Fruit fly (Drosophila melanogaster) whole organism, pupa: ENCODE data around the gene lectin-29Ca.

Experiments
- CG10348 ChIP-seq: fragments of 200-800 bp; sonication (Bioruptor generic); IDR thresholded peaks from 2 replicates; pipeline ENCODE4 v1.3.6; 2022; ENCODE audit warnings: missing biosample characterization, missing genetic modification characterization
- CG12605 ChIP-seq: fragments of 200-800 bp; sonication (Bioruptor generic); IDR thresholded peaks from 2 replicates; pipeline ENCODE4 v1.3.6; 2022; ENCODE audit warnings: missing biosample characterization, missing genetic modification characterization
- CG13204 ChIP-seq: fragments of 200-800 bp; sonication (Bioruptor generic); optimal IDR thresholded peaks from 2 replicates; lab custom pipeline; 2018; ENCODE audit warnings: missing biosample characterization, mild to moderate bottlenecking, missing genetic modification characterization, moderate library complexity
- CG14655 ChIP-seq: fragments of 200-800 bp; sonication (Bioruptor generic); optimal IDR thresholded peaks from 3 replicates; lab custom pipeline; 2017; ENCODE audit warnings: mild to moderate bottlenecking, missing biosample characterization, missing genetic modification reagents, missing genetic modification characterization
- CG15710 ChIP-seq: fragments of 200-800 bp; sonication (Bioruptor generic); optimal IDR thresholded peaks from 2 replicates; lab custom pipeline; 2018; ENCODE audit warnings: missing biosample characterization, mild to moderate bottlenecking, missing genetic modification characterization, moderate library complexity
- CG17806 ChIP-seq: fragments of 200-800 bp; sonication (Bioruptor generic); optimal IDR thresholded peaks from 2 replicates; lab custom pipeline; 2018; ENCODE audit warnings: missing biosample characterization, mild to moderate bottlenecking, missing genetic modification characterization, moderate library complexity
- CG32121 ChIP-seq: fragments of 200-800 bp; sonication (Bioruptor generic); IDR thresholded peaks from 2 replicates; pipeline ENCODE4 v1.3.6; 2022; ENCODE audit warnings: missing biosample characterization, missing genetic modification characterization
- CG34367 ChIP-seq: fragments of 200-800 bp; sonication (Bioruptor generic); optimal IDR thresholded peaks from 2 replicates; lab custom pipeline; 2018; ENCODE audit warnings: missing biosample characterization, mild to moderate bottlenecking, missing genetic modification characterization
- CG4496 ChIP-seq: fragments of 200-800 bp; sonication (Bioruptor generic); IDR thresholded peaks from 3 replicates; pipeline ENCODE4 v1.3.6; 2022; ENCODE audit warnings: missing biosample characterization, missing genetic modification characterization
- CG8159 ChIP-seq: fragments of 200-800 bp; sonication (Bioruptor generic); optimal IDR thresholded peaks from 3 replicates; lab custom pipeline; 2018; ENCODE audit warnings: missing biosample characterization, mild to moderate bottlenecking, missing genetic modification characterization, moderate library complexity
- CG8301 ChIP-seq: fragments of 200-800 bp; sonication (Bioruptor generic); optimal IDR thresholded peaks from 2 replicates; lab custom pipeline; 2018; ENCODE audit warnings: missing biosample characterization, mild to moderate bottlenecking, missing genetic modification characterization
- CG9948 ChIP-seq: fragments of 200-800 bp; sonication (Bioruptor generic); optimal IDR thresholded peaks from 2 replicates; lab custom pipeline; 2018; ENCODE audit warnings: missing biosample characterization, mild to moderate bottlenecking, missing genetic modification characterization, moderate library complexity
- D1 ChIP-seq: fragments of 200-800 bp; sonication (Bioruptor generic); optimal IDR thresholded peaks from 2 replicates; lab custom pipeline; 2018; ENCODE audit warnings: missing biosample characterization, mild to moderate bottlenecking, missing genetic modification characterization, moderate library complexity
- EcR ChIP-seq: fragments of 200-800 bp; sonication (Bioruptor generic); optimal IDR thresholded peaks from 3 replicates; lab custom pipeline; 2019; ENCODE audit warnings: missing biosample characterization, missing genetic modification characterization, mild to moderate bottlenecking, moderate library complexity, missing genetic modification reagents
- Ets98B ChIP-seq: fragments of 200-800 bp; sonication (Bioruptor generic); IDR thresholded peaks from 2 replicates; pipeline ENCODE4 v1.3.6; 2022; ENCODE audit warnings: missing biosample characterization, missing genetic modification characterization
- Pif1A ChIP-seq: fragments of 200-800 bp; sonication (Bioruptor generic); optimal IDR thresholded peaks from 3 replicates; lab custom pipeline; 2016; ENCODE audit warnings: missing biosample characterization, missing genetic modification characterization
- Pif1B ChIP-seq: fragments of 200-800 bp; sonication (Bioruptor generic); optimal IDR thresholded peaks from 3 replicates; lab custom pipeline; 2016; ENCODE audit warnings: missing biosample characterization, missing genetic modification characterization
- Snoo ChIP-seq: fragments of 200-800 bp; sonication (Bioruptor generic); optimal IDR thresholded peaks from 3 replicates; lab custom pipeline; 2017; ENCODE audit warnings: missing biosample characterization, mild to moderate bottlenecking, missing genetic modification characterization, inconsistent platforms
- fd96Ca ChIP-seq: fragments of 200-800 bp; sonication (Bioruptor generic); IDR thresholded peaks from 3 replicates; pipeline ENCODE4 v1.3.6; 2022; ENCODE audit warnings: missing biosample characterization, missing genetic modification characterization
- gl ChIP-seq: fragments of 200-800 bp; sonication (Bioruptor generic); optimal IDR thresholded peaks from 2 replicates; lab custom pipeline; 2018; ENCODE audit warnings: missing biosample characterization, mild to moderate bottlenecking, missing genetic modification characterization
- rn ChIP-seq: fragments of 200-800 bp; sonication (Bioruptor generic); IDR thresholded peaks from 2 replicates; pipeline ENCODE4 v1.3.6; 2022; ENCODE audit warnings: missing biosample characterization, missing genetic modification characterization

lectin-29Ca gene

DNA sequence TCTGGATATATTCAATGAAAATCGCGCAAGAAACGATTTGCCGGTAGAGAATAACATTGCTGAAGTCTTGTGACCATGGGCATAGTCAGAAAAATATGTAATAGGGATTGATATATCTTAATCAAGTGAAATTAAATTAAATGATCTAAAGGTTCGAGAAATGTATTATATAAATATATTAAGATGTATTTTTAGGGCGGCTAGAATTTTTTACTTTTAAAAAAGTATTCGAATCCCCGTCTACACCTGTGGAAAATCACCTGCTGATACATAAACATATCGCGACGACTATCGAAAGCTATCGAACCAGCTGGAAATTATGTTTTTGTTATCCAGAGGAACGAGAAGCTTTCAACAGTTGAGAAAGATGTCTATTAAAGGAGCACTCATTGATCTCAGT is 17.4 kb downstream of the lectin-29Ca start, which contains the start of the genes CG13390 and CG17294:
Gene CG13390, minus strand, starts transcription at position 81 of the 400 bp plus-strand sequence.
Gene CG17294, plus strand, starts transcription at position 319 of the 400 bp plus-strand sequence.
- TF ChIP-seq CG17806 (tag; lab: Kevin White, UChicago) = peak; percentile 100
- TF ChIP-seq Ets98B (GFP tag; lab: Robert Waterston, UW) = peak; percentile 100
- peak; percentile 99 for TF ChIP-seq rn (GFP tag; lab: Robert Waterston, UW)
- TF ChIP-seq CG14655 (GFP tag; lab: Kevin White, UChicago) = peak; percentile 100
- peak; percentile 99 for TF ChIP-seq CG34367 (tag; lab: Kevin White, UChicago)
- TF ChIP-seq CG15710 = peak; percentile 100
- TF ChIP-seq CG10348 (GFP tag; lab: Robert Waterston, UW) = peak; percentile 97
- peak; percentile 98 for TF ChIP-seq gl (tag; lab: Kevin White, UChicago)
- peak; percentile 100 for TF ChIP-seq Snoo (tag; lab: Kevin White, UChicago)
- peak; percentile 100 for TF ChIP-seq CG32121 (GFP tag; lab: Robert Waterston, UW)
- TF ChIP-seq CG4496 (GFP tag; lab: Robert Waterston, UW) = peak; percentile 100
- TF ChIP-seq D1 (tag; lab: Kevin White, UChicago) = peak; percentile 99
- peak; percentile 99 for TF ChIP-seq CG8301
- TF ChIP-seq fd96Ca (GFP tag; lab: Robert Waterston, UW) = peak; percentile 96
- TF ChIP-seq Pif1A (GFP tag; lab: Kevin White, UChicago) = peak; percentile 99
- TF ChIP-seq EcR (GFP tag; lab: Kevin White, UChicago) = peak; percentile 72
- peak; percentile 99 for TF ChIP-seq Pif1B
- peak; percentile 99 for TF ChIP-seq CG12605 (GFP tag; lab: Robert Waterston, UW)
- peak; percentile 100 for TF ChIP-seq CG9948 (tag; lab: Kevin White, UChicago)
- peak; percentile 100 for TF ChIP-seq CG8159 (tag; lab: Kevin White, UChicago)
- peak; percentile 98 for TF ChIP-seq CG13204 (GFP tag; lab: Kevin White, UChicago)

DNA sequence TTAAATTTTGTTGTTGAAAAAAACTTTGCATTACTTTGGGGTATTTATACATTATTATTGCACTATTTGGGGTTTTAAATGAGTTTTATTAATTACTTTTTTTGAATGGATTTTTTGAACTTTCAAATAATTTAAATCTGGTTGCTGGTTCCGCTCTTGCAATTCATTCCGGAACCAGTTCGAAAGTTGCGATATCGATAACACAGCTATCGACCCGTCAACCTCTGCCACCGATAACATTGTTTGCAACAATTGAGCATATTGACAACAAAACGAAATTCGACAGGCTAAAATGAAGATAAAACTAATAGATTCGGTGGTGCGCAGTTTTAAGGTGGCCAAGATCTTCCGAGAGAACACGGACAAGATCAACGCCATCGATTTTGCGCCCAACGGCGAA is 19.8 kb downstream of the lectin-29Ca start, which contains the start of gene Wdr82:
Gene Wdr82, plus strand, starts transcription at position 227 of the 400 bp plus-strand sequence.
- TF ChIP-seq fd96Ca (GFP tag; lab: Robert Waterston, UW) (no peak), CG34367 (tag; lab: Kevin White, UChicago) (no peak), CG17806 (tag; lab: Kevin White, UChicago) (no peak), CG32121 (GFP tag; lab: Robert Waterston, UW) (no peak), Pif1B (no peak)

- TF ChIP-seq gl (tag; lab: Kevin White, UChicago) (no peak), CG34367 (tag; lab: Kevin White, UChicago) (no peak), EcR (GFP tag; lab: Kevin White, UChicago) (no peak), CG9948 (tag; lab: Kevin White, UChicago) (no peak), CG12605 (GFP tag; lab: Robert Waterston, UW) (no peak), CG14655 (GFP tag; lab: Kevin White, UChicago) (no peak), Pif1B (no peak), Pif1A (GFP tag; lab: Kevin White, UChicago) (no peak), CG13204 (GFP tag; lab: Kevin White, UChicago) (no peak), CG8301 (no peak), CG4496 (GFP tag; lab: Robert Waterston, UW) (no peak), CG17806 (tag; lab: Kevin White, UChicago) (no peak), rn (GFP tag; lab: Robert Waterston, UW) (no peak), fd96Ca (GFP tag; lab: Robert Waterston, UW) (no peak), Ets98B (GFP tag; lab: Robert Waterston, UW) (no peak), CG32121 (GFP tag; lab: Robert Waterston, UW) (no peak), CG15710 (no peak), CG10348 (GFP tag; lab: Robert Waterston, UW) (no peak)
Observed at dm6 chr2L:8372248-8372647, 21.8 kb downstream of the lectin-29Ca start.

dm6 chr2L:8371354-8371937 is 22.6 kb downstream of the lectin-29Ca start:
- TF ChIP-seq CG32121 (GFP tag; lab: Robert Waterston, UW) (peak; percentile 13; the same call in 1 of the 2 replicates), CG15710 (no peak), rn (GFP tag; lab: Robert Waterston, UW) (no peak), CG9948 (tag; lab: Kevin White, UChicago) (peak; percentile 4), CG34367 (tag; lab: Kevin White, UChicago) (no peak), Snoo (tag; lab: Kevin White, UChicago) (no peak), CG8301 (no peak), Ets98B (GFP tag; lab: Robert Waterston, UW) (no peak)

dm6 chr2L:8370364-8371326 is 23.4 kb downstream of the lectin-29Ca start, which contains the start of gene CG17292:
CG17292 (plus strand) TSS chr2L:8370454.
- TF ChIP-seq CG10348 (GFP tag; lab: Robert Waterston, UW) = 0 out of 2 replicates have a peak, but pooled peaks have one; percentile 6
- no peak for TF ChIP-seq CG17806 (tag; lab: Kevin White, UChicago)
- no peak for TF ChIP-seq CG13204 (GFP tag; lab: Kevin White, UChicago)
- no peak for TF ChIP-seq CG14655 (GFP tag; lab: Kevin White, UChicago)
- TF ChIP-seq CG15710 = peak; percentile 16
- TF ChIP-seq Ets98B (GFP tag; lab: Robert Waterston, UW) = peak; percentile 74; the same call in 1 of the 2 replicates
- peak; percentile 46; the same call in 1 of the 2 replicates for TF ChIP-seq CG32121 (GFP tag; lab: Robert Waterston, UW)
- peak; percentile 44; the same call in 1 of the 2 replicates for TF ChIP-seq CG12605 (GFP tag; lab: Robert Waterston, UW)
- TF ChIP-seq Pif1A (GFP tag; lab: Kevin White, UChicago) = no peak
- peak; percentile 67; the same call in 2 of the 3 replicates for TF ChIP-seq fd96Ca (GFP tag; lab: Robert Waterston, UW)
- no peak for TF ChIP-seq CG8301
- peak; percentile 50; the same call in 1 of the 3 replicates for TF ChIP-seq CG4496 (GFP tag; lab: Robert Waterston, UW)
- TF ChIP-seq CG8159 (tag; lab: Kevin White, UChicago) = no peak
- no peak for TF ChIP-seq rn (GFP tag; lab: Robert Waterston, UW)
- TF ChIP-seq D1 (tag; lab: Kevin White, UChicago) = no peak
- no peak for TF ChIP-seq Snoo (tag; lab: Kevin White, UChicago)
- TF ChIP-seq CG9948 (tag; lab: Kevin White, UChicago) = no peak
- no peak for TF ChIP-seq gl (tag; lab: Kevin White, UChicago)
- TF ChIP-seq Pif1B = no peak
- TF ChIP-seq CG34367 (tag; lab: Kevin White, UChicago) = no peak
- peak; percentile 44 for TF ChIP-seq EcR (GFP tag; lab: Kevin White, UChicago)
